Fruit fly (Drosophila melanogaster) whole organism, embryonic: Measurements from ENCODE around the gene CG33666.

Source experiments
- ATbp ChIP-seq: fragments of 200-800 bp; sonication (Bioruptor generic); optimal IDR thresholded peaks from 2 replicates; lab custom pipeline; 2017; ENCODE audit warnings: missing biosample characterization, mild to moderate bottlenecking, missing genetic modification characterization, missing genetic modification reagents
- Asciz ChIP-seq: fragments of 200-800 bp; sonication (Bioruptor generic); optimal IDR thresholded peaks from 2 replicates; lab custom pipeline; 2017; ENCODE audit warnings: missing biosample characterization, mild to moderate bottlenecking, missing genetic modification characterization, missing genetic modification reagents
- B-H2 ChIP-seq: fragments of 200-800 bp; sonication (Bioruptor generic); optimal IDR thresholded peaks from 2 replicates; lab custom pipeline; 2018; ENCODE audit warnings: missing biosample characterization, mild to moderate bottlenecking, missing genetic modification characterization
- Bgb ChIP-seq: fragments of 200-800 bp; sonication (Bioruptor generic); IDR thresholded peaks from 2 replicates; pipeline ENCODE4 v1.3.6; 2022; ENCODE audit warnings: missing biosample characterization, missing genetic modification characterization; ENCODE audit not compliant: partially characterized antibody
- CG11696 ChIP-seq: fragments of 200-800 bp; sonication (Bioruptor generic); IDR thresholded peaks from 2 replicates; pipeline ENCODE4 v1.3.6; 2022; ENCODE audit warnings: missing biosample characterization, missing genetic modification characterization
- CG12219 ChIP-seq: fragments of 200-800 bp; sonication (Bioruptor generic); optimal IDR thresholded peaks from 3 replicates; lab custom pipeline; 2018; ENCODE audit warnings: missing biosample characterization, mild to moderate bottlenecking, missing genetic modification characterization
- CG16779 ChIP-seq: fragments of 200-800 bp; sonication (Bioruptor generic); IDR thresholded peaks from 2 replicates; pipeline ENCODE4 v1.3.6; 2022; ENCODE audit warnings: missing biosample characterization, missing genetic modification characterization
- CG17186 ChIP-seq: fragments of 200-800 bp; sonication (Bioruptor generic); optimal IDR thresholded peaks from 3 replicates; lab custom pipeline; 2017; ENCODE audit warnings: missing biosample characterization, missing genetic modification reagents, missing genetic modification characterization
- CG18619 ChIP-seq: fragments of 200-800 bp; sonication (Bioruptor generic); optimal IDR thresholded peaks from 3 replicates; lab custom pipeline; 2017; ENCODE audit warnings: missing biosample characterization, mild to moderate bottlenecking, missing genetic modification characterization
- CG2678 ChIP-seq: fragments of 200-800 bp; sonication (Bioruptor generic); optimal IDR thresholded peaks from 3 replicates; lab custom pipeline; 2019; ENCODE audit warnings: missing biosample characterization, mild to moderate bottlenecking, missing genetic modification characterization, moderate library complexity
- CG2889 ChIP-seq: fragments of 200-800 bp; sonication (Bioruptor generic); IDR thresholded peaks from 3 replicates; pipeline ENCODE4 v1.3.6; 2022; ENCODE audit warnings: missing biosample characterization, missing genetic modification characterization
- CG32767 ChIP-seq: fragments of 200-800 bp; sonication (Bioruptor generic); IDR thresholded peaks from 2 replicates; pipeline ENCODE4 v1.3.6; 2022; ENCODE audit warnings: missing biosample characterization, missing genetic modification characterization
- CG3407 ChIP-seq: fragments of 200-800 bp; sonication (Bioruptor generic); optimal IDR thresholded peaks from 2 replicates; lab custom pipeline; 2018; ENCODE audit warnings: missing biosample characterization, mild to moderate bottlenecking, missing genetic modification characterization
- CG34376 ChIP-seq: fragments of 200-800 bp; sonication (Bioruptor generic); optimal IDR thresholded peaks from 2 replicates; lab custom pipeline; 2018; ENCODE audit warnings: missing biosample characterization, mild to moderate bottlenecking, missing genetic modification characterization
- CG3995 ChIP-seq: fragments of 200-800 bp; sonication (Bioruptor generic); optimal IDR thresholded peaks from 3 replicates; lab custom pipeline; 2016; ENCODE audit warnings: missing biosample characterization, missing genetic modification characterization
- CG4424 ChIP-seq: fragments of 200-800 bp; sonication (Bioruptor generic); optimal IDR thresholded peaks from 3 replicates; lab custom pipeline; 2016; ENCODE audit warnings: missing biosample characterization, missing genetic modification characterization
- CG5245 ChIP-seq: fragments of 200-800 bp; sonication (Bioruptor generic); optimal IDR thresholded peaks from 3 replicates; lab custom pipeline; 2016; ENCODE audit warnings: missing biosample characterization, missing genetic modification characterization
- CG6689 ChIP-seq: fragments of 200-800 bp; sonication (Bioruptor generic); IDR thresholded peaks from 2 replicates; pipeline ENCODE4 v1.3.6; 2022; ENCODE audit warnings: missing biosample characterization, missing genetic modification characterization
- CG6765 ChIP-seq: fragments of 200-800 bp; sonication (Bioruptor generic); optimal IDR thresholded peaks from 3 replicates; lab custom pipeline; 2017; ENCODE audit warnings: missing biosample characterization, mild to moderate bottlenecking, missing genetic modification characterization
- CG7372 ChIP-seq: fragments of 200-800 bp; sonication (Bioruptor generic); IDR thresholded peaks from 2 replicates; pipeline ENCODE4 v1.3.6; 2022; ENCODE audit warnings: missing biosample characterization, missing genetic modification characterization
- CG8290 ChIP-seq, 3 experiments: fragments of 200-800 bp; sonication (Bioruptor generic); optimal IDR thresholded peaks; 2 replicates each; lab custom pipeline; 2016 to 2019; ENCODE audit warnings: missing biosample characterization in 3 of 3, missing genetic modification characterization in 3 of 3, mild to moderate bottlenecking in 2 of 3, moderate library complexity in 1 of 3
- CG8765 ChIP-seq: fragments of 200-800 bp; sonication (Bioruptor generic); IDR thresholded peaks from 2 replicates; pipeline ENCODE4 v1.3.6; 2022; ENCODE audit warnings: missing biosample characterization, missing genetic modification characterization
- D19A ChIP-seq: fragments of 200-800 bp; optimal IDR thresholded peaks from 3 replicates; lab custom pipeline; 2019; ENCODE audit warnings: missing biosample characterization, mild to moderate bottlenecking, missing genetic modification characterization, moderate library complexity
- Deaf1 ChIP-seq: fragments of 200-800 bp; optimal IDR thresholded peaks from 3 replicates; lab custom pipeline; 2019; ENCODE audit warnings: missing biosample characterization, mild to moderate bottlenecking, missing genetic modification characterization, moderate library complexity
- H15 ChIP-seq: fragments of 200-800 bp; sonication (Bioruptor generic); IDR thresholded peaks from 3 replicates; pipeline ENCODE4 v1.3.6; 2022; ENCODE audit warnings: missing biosample characterization, missing genetic modification characterization
- HmgZ ChIP-seq: fragments of 200-800 bp; sonication (Bioruptor generic); optimal IDR thresholded peaks from 2 replicates; lab custom pipeline; 2018; ENCODE audit warnings: missing biosample characterization, mild to moderate bottlenecking, missing genetic modification characterization
- Lhr ChIP-seq: fragments of 200-800 bp; sonication (Bioruptor generic); optimal IDR thresholded peaks from 3 replicates; lab custom pipeline; 2017; ENCODE audit warnings: mild to moderate bottlenecking, missing biosample characterization, missing genetic modification reagents, missing genetic modification characterization
- Lpt ChIP-seq: fragments of >200 bp; optimal IDR thresholded peaks from 2 replicates; lab custom pipeline; 2018; ENCODE audit warnings: missing biosample characterization, missing genetic modification characterization
- Mad ChIP-seq: fragments of 200-800 bp; sonication (Bioruptor generic); optimal IDR thresholded peaks from 2 replicates; lab custom pipeline; 2016; ENCODE audit warnings: missing biosample characterization, missing genetic modification characterization
- Myb ChIP-seq: fragments of 200-800 bp; sonication (Bioruptor generic); optimal IDR thresholded peaks from 2 replicates; lab custom pipeline; 2016; ENCODE audit warnings: missing biosample characterization, missing genetic modification characterization
- NK7.1 ChIP-seq: fragments of 200-800 bp; sonication (Bioruptor generic); optimal IDR thresholded peaks from 3 replicates; lab custom pipeline; 2016; ENCODE audit warnings: missing biosample characterization, missing genetic modification characterization
- Nf-YB ChIP-seq: fragments of 200-800 bp; sonication (Bioruptor generic); optimal IDR thresholded peaks from 3 replicates; lab custom pipeline; 2019; ENCODE audit warnings: missing biosample characterization, mild to moderate bottlenecking, missing genetic modification characterization, moderate library complexity
- Tbp ChIP-seq: fragments of >200 bp; optimal IDR thresholded peaks from 2 replicates; lab custom pipeline; 2018; ENCODE audit warnings: missing biosample characterization, missing genetic modification characterization
- br ChIP-seq: fragments of >200 bp; optimal IDR thresholded peaks from 2 replicates; lab custom pipeline; 2017
- cad ChIP-seq: fragments of >200 bp; optimal IDR thresholded peaks from 2 replicates; lab custom pipeline; 2017; ENCODE audit warnings: missing biosample characterization, missing genetic modification characterization
- caup ChIP-seq: fragments of 200-800 bp; sonication (Bioruptor generic); optimal IDR thresholded peaks from 3 replicates; lab custom pipeline; 2017; ENCODE audit warnings: missing biosample characterization, mild to moderate bottlenecking, missing genetic modification characterization, moderate library complexity; ENCODE audit not compliant: severe bottlenecking
- disco-r ChIP-seq: fragments of 200-800 bp; sonication (Bioruptor generic); optimal IDR thresholded peaks from 2 replicates; lab custom pipeline; 2016; ENCODE audit warnings: missing biosample characterization, missing genetic modification characterization
- ewg ChIP-seq: fragments of 200-800 bp; sonication (Bioruptor generic); optimal IDR thresholded peaks from 3 replicates; lab custom pipeline; 2017; ENCODE audit warnings: mild to moderate bottlenecking, missing biosample characterization, missing genetic modification reagents, missing genetic modification characterization
- kay ChIP-seq: fragments of 200-800 bp; sonication (Bioruptor generic); optimal IDR thresholded peaks from 2 replicates; lab custom pipeline; 2016; ENCODE audit warnings: missing biosample characterization, missing genetic modification characterization
- kni ChIP-seq: fragments of 200-800 bp; sonication (Bioruptor generic); optimal IDR thresholded peaks from 3 replicates; lab custom pipeline; 2017; ENCODE audit warnings: mild to moderate bottlenecking, missing biosample characterization, missing genetic modification reagents, missing genetic modification characterization
- pfk ChIP-seq: fragments of 200-800 bp; sonication (Bioruptor generic); optimal IDR thresholded peaks from 2 replicates; lab custom pipeline; 2018; ENCODE audit warnings: missing biosample characterization, mild to moderate bottlenecking, missing genetic modification characterization, moderate library complexity
- pros ChIP-seq: fragments of 200-800 bp; sonication (Bioruptor generic); optimal IDR thresholded peaks from 3 replicates; lab custom pipeline; 2019; ENCODE audit warnings: missing biosample characterization, mild to moderate bottlenecking, missing genetic modification characterization, moderate library complexity
- psq ChIP-seq: fragments of 200-800 bp; sonication (Bioruptor generic); optimal IDR thresholded peaks from 2 replicates; lab custom pipeline; 2017; ENCODE audit warnings: missing biosample characterization, missing genetic modification characterization
- sens ChIP-seq: fragments of 200-800 bp; sonication (Bioruptor generic); peaks from one replicate; lab custom pipeline; 2016; ENCODE audit warnings: missing biosample characterization, missing genetic modification characterization
- sna ChIP-seq: fragments of 200-800 bp; sonication (Bioruptor generic); IDR thresholded peaks from 2 replicates; pipeline ENCODE4 v1.3.6; 2022; ENCODE audit warnings: missing biosample characterization, missing genetic modification characterization; ENCODE audit not compliant: partially characterized antibody
- sqz ChIP-seq: fragments of 200-800 bp; sonication (Bioruptor generic); optimal IDR thresholded peaks from 3 replicates; lab custom pipeline; 2018; ENCODE audit warnings: missing biosample characterization, mild to moderate bottlenecking, missing genetic modification characterization
- tap ChIP-seq: fragments of 200-800 bp; optimal IDR thresholded peaks from 3 replicates; lab custom pipeline; 2019; ENCODE audit warnings: missing biosample characterization, mild to moderate bottlenecking, missing genetic modification characterization, moderate library complexity
- trem ChIP-seq: fragments of 200-800 bp; optimal IDR thresholded peaks from 3 replicates; lab custom pipeline; 2019; ENCODE audit warnings: missing biosample characterization, mild to moderate bottlenecking, missing genetic modification characterization, moderate library complexity
- vnd ChIP-seq: fragments of 200-800 bp; sonication (Bioruptor generic); IDR thresholded peaks from 3 replicates; pipeline ENCODE4 v1.3.6; 2022; ENCODE audit warnings: missing biosample characterization, missing genetic modification characterization; ENCODE audit not compliant: partially characterized antibody
- zf30C ChIP-seq: fragments of 200-800 bp; sonication (Bioruptor generic); optimal IDR thresholded peaks from 3 replicates; lab custom pipeline; 2018; ENCODE audit warnings: missing biosample characterization, mild to moderate bottlenecking, missing genetic modification characterization
- zfh2 ChIP-seq: fragments of 200-800 bp; sonication (Bioruptor generic); optimal IDR thresholded peaks from 2 replicates; lab custom pipeline; 2016; ENCODE audit warnings: missing biosample characterization, missing genetic modification characterization

The CG33666 gene

DNA sequence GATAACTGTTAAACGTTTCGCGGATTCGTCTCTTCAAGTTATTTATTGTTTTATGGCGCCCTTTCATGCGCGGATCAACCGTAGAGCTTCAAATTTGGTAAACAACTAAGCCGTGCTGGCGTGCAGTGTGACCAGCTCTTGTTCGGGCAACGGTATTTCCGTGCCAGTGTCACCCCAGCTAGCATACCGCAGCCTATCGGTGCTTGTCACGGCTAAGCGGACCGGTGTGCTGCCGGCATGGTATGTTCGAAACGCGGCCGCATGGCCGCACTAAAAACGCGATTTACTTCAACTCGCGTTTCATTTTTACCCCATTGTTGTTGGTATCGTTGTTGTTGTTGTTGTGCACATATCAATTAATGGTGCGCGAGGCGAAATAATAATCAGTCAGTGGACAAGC is 47.5 kb upstream of the CG33666 start, which contains the start of the genes CG42340 and CG3918 (continued):
- TF ChIP-seq Mad (peak; percentile 41), cad (no peak), sna (GFP tag; lab: Robert Waterston, UW) (peak; percentile 42; the same call in 1 of the 2 replicates), Nf-YB (GFP tag; lab: Kevin White, UChicago) (peak; percentile 7), zf30C (no peak), CG4424 (GFP tag; lab: Kevin White, UChicago) (no peak), psq (GFP tag; lab: Kevin White, UChicago) (no peak), B-H2 (peak; percentile 36), CG11696 (no peak), CG3407 (GFP tag; lab: Kevin White, UChicago) (no peak), CG8290 (GFP tag; optimal IDR thresholded peaks at IDR 0.05; lab: Kevin White, UChicago) (peak; percentile 86), CG8290 (tag; optimal IDR thresholded peaks at IDR 0.05; lab: Kevin White, UChicago) (peak; percentile 32 to 92), H15 (no peak; the same call in 2 of the 3 replicates), zfh2 (GFP tag; lab: Kevin White, UChicago) (peak; percentile 38), Asciz (GFP tag; lab: Kevin White, UChicago) (no peak), trem (tag; lab: Kevin White, UChicago) (peak; percentile 79), Bgb (peak; percentile 75), CG12219 (no peak), CG2678 (tag; lab: Kevin White, UChicago) (no peak), CG6765 (GFP tag; lab: Kevin White, UChicago) (no peak), CG34376 (GFP tag; lab: Kevin White, UChicago) (no peak), CG3995 (GFP tag; lab: Kevin White, UChicago) (peak; percentile 28), ATbp (GFP tag; lab: Kevin White, UChicago) (no peak), HmgZ (tag; lab: Kevin White, UChicago) (peak; percentile 83), pfk (peak; percentile 10), CG32767 (GFP tag; lab: Robert Waterston, UW) (no peak), kay (GFP tag; lab: Kevin White, UChicago) (no peak), ewg (GFP tag; lab: Kevin White, UChicago) (peak; percentile 44), CG17186 (GFP tag; lab: Kevin White, UChicago) (peak; percentile 59), vnd (GFP tag; lab: Robert Waterston, UW) (no peak), sqz (GFP tag; lab: Kevin White, UChicago) (no peak), Tbp (GFP tag; lab: Kevin White, UChicago) (no peak), CG6689 (GFP tag; lab: Robert Waterston, UW) (no peak), pros (GFP tag; lab: Kevin White, UChicago) (no peak), CG16779 (GFP tag; lab: Robert Waterston, UW) (0 out of 2 replicates have a peak, but pooled peaks have one; percentile 53), CG2889 (GFP tag; lab: Robert Waterston, UW) (no peak), Lpt (GFP tag; lab: Kevin White, UChicago) (no peak), Deaf1 (tag; lab: Kevin White, UChicago) (no peak), Lhr (GFP tag; lab: Kevin White, UChicago) (peak; percentile 100), NK7.1 (no peak), kni (GFP tag; lab: Kevin White, UChicago) (no peak), CG7372 (GFP tag; lab: Robert Waterston, UW) (no peak), caup (GFP tag; lab: Kevin White, UChicago) (peak; percentile 17), CG5245 (no peak), D19A (tag; lab: Kevin White, UChicago) (no peak), disco-r (GFP tag; lab: Kevin White, UChicago) (no peak), CG18619 (GFP tag; lab: Kevin White, UChicago) (peak; percentile 6), br (lab: Kevin White, UChicago) (no peak), sens (GFP tag; lab: Kevin White, UChicago) (peak; percentile 45), CG8765 (GFP tag; lab: Robert Waterston, UW) (no peak), Myb (peak; percentile 91), tap (tag; lab: Kevin White, UChicago) (no peak)
